Fruit fly (Drosophila melanogaster): Measurements from ENCODE around the gene GMF.

GMF gene

DNA sequence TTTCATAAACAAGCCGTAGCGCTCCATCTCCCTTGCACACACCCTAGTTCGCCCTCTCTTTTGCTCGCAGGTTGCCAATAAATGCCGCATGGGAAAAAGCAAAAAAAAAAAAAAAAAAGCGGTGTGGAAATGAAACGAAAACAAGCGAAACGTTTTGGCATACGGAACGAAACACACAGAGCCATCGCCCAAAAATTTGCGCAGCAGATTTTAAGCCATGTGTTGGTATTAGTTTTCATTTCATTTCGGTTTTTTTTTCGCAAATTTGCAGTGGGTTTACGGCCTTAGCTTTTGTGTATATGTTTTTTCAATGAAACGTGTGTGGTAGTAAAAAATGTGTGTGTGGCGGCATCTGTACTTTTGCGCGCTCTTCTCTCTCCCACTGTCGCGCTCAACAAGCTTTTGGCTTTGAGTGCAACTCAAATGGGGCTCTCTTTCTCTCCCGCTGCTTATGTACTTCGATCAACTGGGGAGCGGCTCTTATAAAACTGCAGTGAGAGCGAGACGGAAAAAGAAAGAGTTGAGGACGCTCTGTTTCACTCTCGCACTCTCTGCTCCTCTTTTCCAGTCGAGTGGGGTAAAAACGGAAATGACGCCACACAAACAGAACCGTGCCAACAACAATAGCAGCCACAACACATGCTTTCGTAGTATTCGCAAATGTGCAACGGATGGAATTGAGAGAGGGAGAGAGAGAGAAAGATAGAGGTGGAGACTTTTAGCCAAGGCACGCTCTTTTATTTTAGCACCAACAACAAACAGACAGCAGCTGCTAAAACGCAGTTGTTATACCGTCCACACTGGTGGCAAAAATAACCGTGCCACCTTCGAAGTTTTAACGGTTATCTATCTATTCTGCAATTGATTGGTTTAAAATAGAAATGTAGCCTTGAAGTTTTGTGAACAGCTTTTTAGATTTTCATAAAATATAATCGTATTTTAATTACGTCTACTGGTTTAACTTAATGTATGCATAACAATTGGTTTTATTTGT lies 18.2 kb downstream of the GMF start:
- TF ChIP-seq ttk (optimal IDR thresholded peaks at IDR 0.05) (no peak), insv (optimal IDR thresholded peaks at IDR 0.05) (no peak), Myc (optimal IDR thresholded peaks at IDR 0.05) (no peak), psq (optimal IDR thresholded peaks at IDR 0.05) (no peak), Sin3A (optimal IDR thresholded peaks at IDR 0.05) (no peak), h (optimal IDR thresholded peaks at IDR 0.05) (no peak)

DNA sequence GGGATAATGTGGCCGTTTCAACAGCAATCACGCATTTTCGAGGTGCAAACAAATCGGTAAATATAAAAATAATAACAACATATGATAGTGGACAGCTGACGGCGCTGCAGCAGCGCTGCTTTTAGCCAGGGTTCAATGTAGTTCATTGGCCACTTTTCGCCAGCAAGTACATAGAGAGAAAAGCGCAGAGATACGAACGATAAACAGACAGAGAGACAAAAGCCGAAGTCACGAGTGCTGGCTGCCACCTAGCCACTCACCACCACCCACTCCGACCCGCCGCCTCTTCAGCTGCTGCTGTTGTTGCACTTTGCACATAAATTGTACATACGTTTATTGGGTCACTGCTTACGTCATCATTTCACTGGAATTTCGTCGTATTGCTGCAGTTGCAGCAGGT lies 19.9 kb downstream of the GMF start:
- no peak for TF ChIP-seq psq (optimal IDR thresholded peaks at IDR 0.05)

DNA sequence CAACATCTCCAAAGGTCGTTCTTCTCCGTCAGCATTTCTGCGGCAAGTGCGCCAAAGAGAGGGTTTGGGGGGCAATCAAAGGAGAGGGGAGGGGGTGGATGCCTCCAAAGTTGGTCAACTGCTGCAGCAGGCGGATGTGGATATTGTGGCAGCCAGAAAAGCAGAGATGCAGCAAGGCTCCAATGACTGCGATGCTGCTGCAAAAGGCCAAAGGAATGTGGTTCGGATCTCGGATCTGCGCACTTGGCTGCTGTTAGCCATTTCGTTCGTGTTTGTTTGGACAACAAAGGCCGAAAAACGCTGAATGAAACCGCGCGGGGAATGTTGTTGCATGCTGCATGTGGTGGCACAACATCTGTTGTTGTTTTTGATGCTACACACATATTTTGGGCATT lies 20.7 kb downstream of the GMF start:
- TF ChIP-seq psq (optimal IDR thresholded peaks at IDR 0.05), result no peak
- no peak for TF ChIP-seq ttk (optimal IDR thresholded peaks at IDR 0.05)
- TF ChIP-seq Myc (optimal IDR thresholded peaks at IDR 0.05), result no peak
- TF ChIP-seq insv (optimal IDR thresholded peaks at IDR 0.05), result no peak
- no peak for TF ChIP-seq Sin3A (optimal IDR thresholded peaks at IDR 0.05)
- TF ChIP-seq h (optimal IDR thresholded peaks at IDR 0.05), result no peak

DNA sequence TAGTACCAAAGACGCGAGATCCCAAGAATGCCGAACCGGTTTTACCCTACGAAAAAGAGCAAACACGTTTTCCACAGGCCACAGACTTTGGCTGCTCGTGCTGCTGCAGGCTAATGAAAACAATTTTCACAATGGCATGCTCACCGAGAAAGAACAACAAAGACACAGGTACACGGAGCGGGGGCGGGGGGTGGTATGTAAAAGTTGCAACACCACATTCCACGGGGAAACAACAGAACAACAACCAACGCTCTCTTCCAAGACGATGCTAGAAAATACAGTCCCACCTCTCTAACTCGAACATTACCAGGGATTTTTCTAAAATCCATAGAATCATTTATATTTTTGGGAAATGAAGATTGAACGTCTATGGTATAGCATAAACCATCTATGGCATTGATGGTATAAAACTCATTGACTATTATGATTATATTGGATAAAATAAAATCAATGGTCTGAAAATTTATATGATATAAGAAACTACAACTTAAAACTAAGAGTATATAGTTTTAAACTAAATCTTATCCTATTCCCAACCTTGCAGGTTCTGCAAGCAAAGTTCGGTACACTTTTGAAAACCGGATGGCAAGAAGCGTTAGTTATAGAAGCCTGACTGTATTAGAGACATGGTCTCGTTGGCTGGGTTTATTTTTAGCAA lies 21.2 kb downstream of the GMF start:
- no peak for TF ChIP-seq h (optimal IDR thresholded peaks at IDR 0.05)
- TF ChIP-seq insv (optimal IDR thresholded peaks at IDR 0.05), result no peak
- no peak for TF ChIP-seq Sin3A (optimal IDR thresholded peaks at IDR 0.05)
- TF ChIP-seq ttk (optimal IDR thresholded peaks at IDR 0.05), result no peak
- TF ChIP-seq Myc (optimal IDR thresholded peaks at IDR 0.05), result no peak
- no peak for TF ChIP-seq psq (optimal IDR thresholded peaks at IDR 0.05)

DNA sequence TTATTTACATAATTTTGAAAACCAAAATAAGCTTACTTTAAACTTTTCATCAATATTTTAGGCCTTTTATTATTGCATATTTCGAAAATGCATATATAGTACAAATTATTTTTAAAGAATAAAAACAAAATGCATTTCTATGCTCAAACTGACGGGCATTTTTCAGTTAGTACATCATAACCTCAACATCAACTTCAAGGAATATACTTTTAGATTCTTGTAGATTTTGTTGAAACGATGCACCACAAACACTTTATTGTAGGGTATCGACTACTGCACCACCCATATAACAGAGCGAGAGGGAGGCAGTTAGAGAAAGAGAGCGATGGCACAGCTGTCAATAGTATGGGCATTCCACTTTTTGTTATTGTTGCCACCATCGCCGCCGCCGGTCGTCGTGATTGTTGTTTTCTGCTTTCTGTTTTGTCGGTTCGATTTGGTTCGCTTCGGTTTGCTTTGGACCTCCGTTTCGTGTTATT lies 22.9 kb downstream of the GMF start:
- TF ChIP-seq ttk (optimal IDR thresholded peaks at IDR 0.05) (no peak), Sin3A (optimal IDR thresholded peaks at IDR 0.05) (no peak), psq (optimal IDR thresholded peaks at IDR 0.05) (no peak), insv (optimal IDR thresholded peaks at IDR 0.05) (no peak), Myc (optimal IDR thresholded peaks at IDR 0.05) (no peak), h (optimal IDR thresholded peaks at IDR 0.05) (no peak)

DNA sequence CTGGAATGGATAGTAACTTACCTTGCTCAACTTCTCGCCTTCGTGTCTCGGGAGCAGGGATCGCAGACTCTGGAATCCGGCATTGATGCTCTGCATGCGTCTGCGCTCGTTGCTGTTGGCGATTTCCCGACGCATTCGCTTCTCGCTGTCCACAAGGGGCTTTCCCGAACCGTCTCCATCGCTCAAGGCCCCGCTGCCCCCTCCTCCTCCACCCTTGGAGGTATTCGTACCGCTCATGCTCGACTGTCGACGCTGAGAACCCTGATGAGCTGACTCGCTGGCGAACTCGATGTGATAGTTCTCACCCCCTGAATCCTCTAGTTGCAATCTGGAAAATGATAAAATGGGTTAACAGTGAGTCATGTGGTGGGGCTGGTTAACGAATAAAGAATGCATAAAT lies 23.9 kb downstream of the GMF start:
- TF ChIP-seq Myc (optimal IDR thresholded peaks at IDR 0.05) (no peak), ttk (optimal IDR thresholded peaks at IDR 0.05) (no peak), psq (optimal IDR thresholded peaks at IDR 0.05) (no peak), h (optimal IDR thresholded peaks at IDR 0.05) (no peak), insv (optimal IDR thresholded peaks at IDR 0.05) (no peak)

DNA sequence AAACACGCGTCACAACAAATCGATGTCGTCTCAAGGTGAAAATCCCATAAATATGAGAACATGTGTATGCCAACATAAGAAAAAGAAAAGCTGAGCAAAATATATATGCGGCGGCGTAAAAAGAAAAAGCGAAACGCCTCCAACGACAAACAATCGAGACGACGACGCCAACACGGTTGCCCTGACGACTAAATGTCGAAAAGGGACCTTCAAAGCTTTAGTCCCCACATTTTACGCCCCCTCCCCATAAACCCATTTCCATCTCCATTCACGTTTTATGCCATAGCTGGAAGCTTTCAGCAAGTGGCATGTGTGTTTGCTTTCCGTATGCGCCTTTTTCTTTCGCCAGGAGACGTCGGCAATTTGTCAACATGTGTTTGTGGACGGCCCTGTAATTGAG lies 24.8 kb downstream of the GMF start:
- TF ChIP-seq psq (optimal IDR thresholded peaks at IDR 0.05) (no peak), h (optimal IDR thresholded peaks at IDR 0.05) (no peak), insv (optimal IDR thresholded peaks at IDR 0.05) (no peak), ttk (optimal IDR thresholded peaks at IDR 0.05) (no peak), Myc (optimal IDR thresholded peaks at IDR 0.05) (no peak), Sin3A (optimal IDR thresholded peaks at IDR 0.05) (no peak)

DNA sequence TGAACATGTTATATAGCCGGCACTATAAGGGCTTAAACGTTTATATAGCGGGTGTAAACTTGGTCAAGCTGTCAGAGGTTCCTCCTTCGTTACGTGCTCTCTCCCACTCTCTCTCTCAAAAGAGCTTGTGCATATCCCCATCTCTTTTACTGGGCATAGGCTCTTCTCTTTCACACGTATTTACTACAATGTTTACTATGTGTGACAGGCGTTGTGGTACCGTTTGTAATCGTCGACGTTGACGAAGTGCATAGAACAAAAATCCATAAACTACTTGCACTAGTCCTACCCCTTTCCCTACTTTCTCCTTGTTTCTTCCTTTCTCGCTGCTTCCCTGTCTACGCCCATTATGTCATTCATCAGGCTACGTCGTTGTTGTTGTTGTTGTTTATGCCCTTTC lies 25.9 kb downstream of the GMF start:
- no peak for TF ChIP-seq Sin3A (optimal IDR thresholded peaks at IDR 0.05)
- no peak for TF ChIP-seq h (optimal IDR thresholded peaks at IDR 0.05)
- TF ChIP-seq insv (optimal IDR thresholded peaks at IDR 0.05), result no peak
- no peak for TF ChIP-seq psq (optimal IDR thresholded peaks at IDR 0.05)
- no peak for TF ChIP-seq ttk (optimal IDR thresholded peaks at IDR 0.05)
- TF ChIP-seq Myc (optimal IDR thresholded peaks at IDR 0.05), result no peak

DNA sequence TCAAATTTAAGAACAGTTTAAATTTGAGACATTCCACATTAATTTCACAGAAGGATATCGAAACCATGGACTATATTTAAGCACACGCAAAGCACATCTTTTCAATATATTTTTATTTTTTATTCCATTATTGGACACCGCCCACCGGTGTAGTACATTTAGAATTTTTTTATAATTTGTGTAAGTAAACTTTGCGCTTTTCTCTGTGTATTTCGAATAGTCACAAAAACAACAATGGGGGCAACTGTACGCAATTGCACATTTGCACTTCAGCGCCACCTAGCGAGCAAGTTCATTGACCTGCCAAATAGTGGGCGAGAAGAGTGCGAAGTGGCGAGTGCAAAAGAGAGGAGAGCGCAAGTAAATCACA lies 27.0 kb downstream of the GMF start:
- no peak for TF ChIP-seq h (optimal IDR thresholded peaks at IDR 0.05)
- no peak for TF ChIP-seq psq (optimal IDR thresholded peaks at IDR 0.05)

DNA sequence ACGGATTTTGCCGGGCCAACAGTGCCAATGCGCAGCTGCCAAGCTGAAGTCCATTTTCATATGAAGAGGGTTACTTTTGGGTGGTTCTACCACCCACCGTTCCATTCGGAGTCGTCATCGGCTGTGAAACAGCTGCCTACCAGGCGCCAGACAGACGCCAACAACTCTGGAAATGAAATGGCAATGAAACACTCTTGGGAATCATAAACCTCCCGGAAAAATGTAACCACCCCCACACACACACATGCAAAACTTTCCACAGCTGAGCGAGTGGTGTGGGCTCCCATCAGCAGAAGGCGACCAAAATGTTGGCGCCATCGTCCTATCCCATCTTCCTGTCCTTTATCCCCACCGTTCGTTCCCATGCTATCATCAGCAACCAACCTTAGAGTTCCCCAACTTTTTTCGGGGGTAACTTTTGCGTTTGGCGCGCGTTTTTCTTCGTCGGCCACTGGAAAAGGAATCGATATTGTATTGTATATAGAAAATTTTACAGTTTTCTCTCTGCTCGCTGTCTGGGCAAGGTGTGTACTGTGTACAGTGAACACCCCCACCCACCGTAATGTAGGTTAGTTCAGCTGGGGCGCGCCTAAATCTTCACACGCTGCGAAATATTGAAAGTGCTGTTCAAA lies 27.5 kb downstream of the GMF start:
- no peak for TF ChIP-seq Sin3A (optimal IDR thresholded peaks at IDR 0.05)
- TF ChIP-seq ttk (optimal IDR thresholded peaks at IDR 0.05), result no peak
- no peak for TF ChIP-seq insv (optimal IDR thresholded peaks at IDR 0.05)
- TF ChIP-seq h (optimal IDR thresholded peaks at IDR 0.05), result no peak
- TF ChIP-seq psq (optimal IDR thresholded peaks at IDR 0.05), result no peak
- no peak for TF ChIP-seq Myc (optimal IDR thresholded peaks at IDR 0.05)

DNA sequence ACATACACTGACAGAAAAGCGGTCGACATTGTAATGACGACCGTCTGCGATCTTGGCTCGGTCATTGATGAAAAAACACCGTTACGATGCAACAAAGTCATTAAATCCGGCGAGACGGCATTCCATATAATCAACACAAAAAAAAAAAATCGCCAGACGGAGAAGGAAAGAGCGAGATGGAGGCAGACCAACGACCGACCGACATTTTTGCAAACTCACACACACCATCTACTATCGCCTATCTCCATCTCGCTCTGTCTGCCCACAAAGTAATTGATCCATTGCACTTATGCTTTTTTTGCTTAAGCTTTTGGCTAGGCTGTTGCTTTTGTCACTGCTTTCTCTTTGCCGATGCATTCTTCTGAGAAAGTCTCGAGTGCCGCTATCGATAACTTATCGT lies 28.7 kb downstream of the GMF start:
- TF ChIP-seq h (optimal IDR thresholded peaks at IDR 0.05), result no peak
- no peak for TF ChIP-seq Sin3A (optimal IDR thresholded peaks at IDR 0.05)
- no peak for TF ChIP-seq ttk (optimal IDR thresholded peaks at IDR 0.05)
- TF ChIP-seq Myc (optimal IDR thresholded peaks at IDR 0.05), result no peak
- no peak for TF ChIP-seq psq (optimal IDR thresholded peaks at IDR 0.05)
- TF ChIP-seq insv (optimal IDR thresholded peaks at IDR 0.05), result no peak

DNA sequence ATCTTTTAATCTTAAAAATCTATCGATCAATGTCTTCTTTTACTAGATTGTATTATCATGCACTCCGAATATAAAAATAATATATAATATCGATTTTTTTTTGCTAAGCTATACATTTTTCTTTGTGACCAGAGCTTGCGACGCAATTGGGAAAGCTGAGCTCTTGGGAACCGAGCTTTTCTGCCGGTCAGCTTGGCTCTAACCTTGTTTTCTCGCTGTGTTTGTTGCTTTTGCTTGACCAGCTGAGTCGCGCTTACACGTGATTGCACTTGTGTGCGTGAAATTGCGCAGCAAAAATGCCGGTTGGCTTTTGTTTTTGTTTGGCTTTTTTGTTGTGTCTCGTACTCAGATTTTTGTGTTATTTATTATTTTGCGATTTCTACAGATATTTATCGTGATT lies 29.3 kb downstream of the GMF start:
- no peak for TF ChIP-seq Myc (optimal IDR thresholded peaks at IDR 0.05)
- no peak for TF ChIP-seq psq (optimal IDR thresholded peaks at IDR 0.05)
- TF ChIP-seq Sin3A (optimal IDR thresholded peaks at IDR 0.05), result no peak
- TF ChIP-seq ttk (optimal IDR thresholded peaks at IDR 0.05), result no peak
- TF ChIP-seq h (optimal IDR thresholded peaks at IDR 0.05), result no peak
- no peak for TF ChIP-seq insv (optimal IDR thresholded peaks at IDR 0.05)
